Fruit fly (Drosophila melanogaster): ENCODE data around the gene CG17110.

CG17110 gene

DNA sequence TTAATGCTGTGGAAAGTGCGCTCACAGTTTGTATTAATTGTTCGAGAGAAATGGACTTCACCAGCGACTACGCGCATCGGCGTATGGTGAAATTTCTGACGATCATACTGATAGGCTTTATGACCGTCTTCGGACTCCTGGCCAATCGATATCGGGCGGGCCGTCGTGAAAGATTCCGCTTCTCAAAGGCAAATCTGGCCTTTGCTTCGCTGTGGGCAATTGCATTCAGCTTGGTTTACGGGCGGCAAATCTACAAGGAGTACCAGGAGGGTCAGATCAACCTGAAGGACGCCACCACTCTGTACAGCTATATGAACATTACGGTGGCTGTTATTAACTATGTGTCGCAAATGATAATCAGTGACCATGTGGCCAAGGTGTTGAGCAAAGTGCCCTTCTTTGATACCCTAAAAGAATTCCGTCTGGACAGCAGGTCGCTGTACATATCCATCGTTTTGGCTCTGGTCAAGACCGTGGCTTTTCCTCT lies 39.8 kb upstream of the CG17110 start, which contains the start of gene Gr94a:
Gene Gr94a (plus strand): TSS at position 51 of the 487 bp plus-strand sequence.
- TF ChIP-seq fru (GFP tag; optimal IDR thresholded peaks at IDR 0.05) (no peak), Hr83 (GFP tag; optimal IDR thresholded peaks at IDR 0.05; ENCODE audit: poor library complexity, severe bottlenecking) (no peak), pan (optimal IDR thresholded peaks at IDR 0.05) (no peak), woc (GFP tag; optimal IDR thresholded peaks at IDR 0.05) (no peak), Hnf4 (GFP tag; optimal IDR thresholded peaks at IDR 0.05) (no peak)

dm6 chr3R:23053135-23053730 lies 38.3 kb upstream of the CG17110 start:
- TF ChIP-seq woc (GFP tag; optimal IDR thresholded peaks at IDR 0.05) (no peak), brk (GFP tag; optimal IDR thresholded peaks at IDR 0.05) (no peak), Mio (GFP tag; optimal IDR thresholded peaks at IDR 0.05) (no peak), Hr83 (GFP tag; optimal IDR thresholded peaks at IDR 0.05; ENCODE audit: poor library complexity, severe bottlenecking) (no peak), Dif (GFP tag; optimal IDR thresholded peaks at IDR 0.05; ENCODE audit: partially characterized antibody) (no peak), Jra (GFP tag; optimal IDR thresholded peaks at IDR 0.05) (no peak), OdsH (GFP tag; optimal IDR thresholded peaks at IDR 0.05) (no peak)

DNA sequence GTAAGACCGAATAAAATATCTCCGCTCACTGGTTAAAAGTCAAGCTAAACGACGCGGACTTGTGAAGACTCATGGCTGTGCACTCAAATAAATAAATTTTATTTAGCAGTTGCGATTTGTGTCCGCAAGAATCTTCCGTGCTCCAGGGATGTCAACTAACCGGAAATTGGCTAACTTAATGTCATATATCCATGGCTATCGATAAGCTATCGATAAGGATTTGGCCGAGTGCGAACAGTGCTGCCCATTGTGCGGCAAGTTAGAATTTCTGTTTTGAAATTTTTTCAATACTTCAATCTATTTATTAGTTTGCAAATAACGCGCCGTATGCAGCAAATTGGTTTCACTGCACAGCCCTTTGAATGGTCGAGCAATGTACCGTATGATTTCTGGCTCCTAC lies 37.6 kb upstream of the CG17110 start, which contains the start of gene p53:
Gene p53 (minus strand): TSS at position 147 of the 400 bp plus-strand sequence.
- TF ChIP-seq CG9705 (GFP tag; optimal IDR thresholded peaks at IDR 0.05) (peak; percentile 63), Sp1 (GFP tag; optimal IDR thresholded peaks at IDR 0.05) (peak; percentile 53), dmrt93B (GFP tag; optimal IDR thresholded peaks at IDR 0.05) (peak; percentile 69), h (GFP tag; optimal IDR thresholded peaks at IDR 0.05) (peak; percentile 55), CG32264 (GFP tag; optimal IDR thresholded peaks at IDR 0.05) (peak; percentile 41), fru (GFP tag; optimal IDR thresholded peaks at IDR 0.05) (peak; percentile 20), Vsx2 (GFP tag; optimal IDR thresholded peaks at IDR 0.05; ENCODE audit: partially characterized antibody) (no peak), br (GFP tag; optimal IDR thresholded peaks at IDR 0.05) (peak; percentile 47), foxo (GFP tag; optimal IDR thresholded peaks at IDR 0.05) (peak in 1 of 2 experiments; percentile 39), Hnf4 (GFP tag; optimal IDR thresholded peaks at IDR 0.05) (no peak), rgr (GFP tag; optimal IDR thresholded peaks at IDR 0.05) (peak; percentile 68), Abd-B (GFP tag; optimal IDR thresholded peaks at IDR 0.05) (no peak), sv (GFP tag; optimal IDR thresholded peaks at IDR 0.05) (peak; percentile 64), HLH106 (tag; optimal IDR thresholded peaks at IDR 0.05) (peak; percentile 60), OdsH (GFP tag; optimal IDR thresholded peaks at IDR 0.05) (peak; percentile 51), Hr83 (GFP tag; optimal IDR thresholded peaks at IDR 0.05; ENCODE audit: poor library complexity, severe bottlenecking) (peak; percentile 62), Dfd (GFP tag; optimal IDR thresholded peaks at IDR 0.05) (no peak)

DNA sequence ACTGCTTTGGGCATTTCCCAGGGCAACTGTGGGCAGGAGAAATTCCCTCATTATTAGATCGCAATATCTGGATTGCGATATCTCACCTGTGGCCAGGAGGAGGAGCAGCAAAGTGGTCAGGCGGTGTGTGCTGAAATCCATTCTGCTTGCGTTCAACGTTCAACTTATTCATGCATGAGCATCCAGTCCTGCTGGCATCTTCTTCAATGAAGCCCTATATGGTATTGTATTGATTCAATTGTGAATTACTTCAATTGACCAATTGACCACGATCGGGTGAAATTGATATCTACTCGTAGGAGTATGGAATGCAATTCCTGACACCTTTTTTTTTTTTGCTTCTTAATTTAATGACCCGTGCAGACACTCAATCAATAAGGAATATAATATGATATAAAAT lies 35.4 kb upstream of the CG17110 start:
- no peak for TF ChIP-seq sv (GFP tag; optimal IDR thresholded peaks at IDR 0.05)
- TF ChIP-seq CG32264 (GFP tag; optimal IDR thresholded peaks at IDR 0.05) = no peak
- no peak for TF ChIP-seq Myc (optimal IDR thresholded peaks at IDR 0.05)
- no peak for TF ChIP-seq br (GFP tag; optimal IDR thresholded peaks at IDR 0.05)
- no peak for TF ChIP-seq tai (GFP tag; optimal IDR thresholded peaks at IDR 0.05)
- no peak for TF ChIP-seq Mio (GFP tag; optimal IDR thresholded peaks at IDR 0.05)
- no peak for TF ChIP-seq foxo (GFP tag; optimal IDR thresholded peaks at IDR 0.05)
- no peak for TF ChIP-seq HLH106 (tag; optimal IDR thresholded peaks at IDR 0.05)
- TF ChIP-seq Hr83 (GFP tag; optimal IDR thresholded peaks at IDR 0.05; ENCODE audit: poor library complexity, severe bottlenecking) = no peak

dm6 chr3R:23056753-23057152 lies 34.8 kb upstream of the CG17110 start:
- TF ChIP-seq Rel (GFP tag; optimal IDR thresholded peaks at IDR 0.05) = no peak
- TF ChIP-seq Rel (tag; optimal IDR thresholded peaks at IDR 0.05) = peak; percentile 30
- no peak for TF ChIP-seq Mio (GFP tag; optimal IDR thresholded peaks at IDR 0.05)

- TF ChIP-seq Dif (GFP tag; optimal IDR thresholded peaks at IDR 0.05; ENCODE audit: partially characterized antibody) = peak; percentile 17
- TF ChIP-seq Sp1 (GFP tag; optimal IDR thresholded peaks at IDR 0.05) = no peak
Observed at dm6 chr3R:23057390-23057789, 34.1 kb upstream of the CG17110 start.

dm6 chr3R:23058858-23059257 lies 32.7 kb upstream of the CG17110 start, which contains the start of gene Ctns:
Gene Ctns (minus strand): TSS chr3R:23058958.
- TF ChIP-seq dsf (GFP tag; optimal IDR thresholded peaks at IDR 0.05; ENCODE audit: borderline replicate concordance) (no peak), usp (GFP tag; optimal IDR thresholded peaks at IDR 0.05) (no peak), Mio (GFP tag; optimal IDR thresholded peaks at IDR 0.05) (no peak), pan (optimal IDR thresholded peaks at IDR 0.05) (no peak)

Data from whole organism, wandering third instar larva.